Worm (Caenorhabditis elegans) whole organism, mixed stage, embryonic: ENCODE measurements around the gene nono-1.

Source experiments
- ceh-39 ChIP-seq: fragments of 150-350 bp; optimal IDR thresholded peaks from 2 replicates; lab custom pipeline; 2014; ENCODE audit warnings: missing biosample characterization, missing genetic modification characterization
- ham-2 ChIP-seq: fragments of 200-800 bp; sonication (Bioruptor generic); optimal IDR thresholded peaks from 2 replicates; lab custom pipeline; 2018; ENCODE audit warnings: mild to moderate bottlenecking, missing genetic modification characterization, missing compliant biosample characterization
- lsy-2 ChIP-seq: fragments of 150-350 bp; optimal IDR thresholded peaks from 2 replicates; lab custom pipeline; 2014; ENCODE audit warnings: missing biosample characterization, missing genetic modification characterization
- nhr-76 ChIP-seq: sonication (generic microtip); optimal IDR thresholded peaks from 2 replicates; lab custom pipeline; 2017; ENCODE audit warnings: missing biosample characterization, missing genetic modification characterization

DNA sequence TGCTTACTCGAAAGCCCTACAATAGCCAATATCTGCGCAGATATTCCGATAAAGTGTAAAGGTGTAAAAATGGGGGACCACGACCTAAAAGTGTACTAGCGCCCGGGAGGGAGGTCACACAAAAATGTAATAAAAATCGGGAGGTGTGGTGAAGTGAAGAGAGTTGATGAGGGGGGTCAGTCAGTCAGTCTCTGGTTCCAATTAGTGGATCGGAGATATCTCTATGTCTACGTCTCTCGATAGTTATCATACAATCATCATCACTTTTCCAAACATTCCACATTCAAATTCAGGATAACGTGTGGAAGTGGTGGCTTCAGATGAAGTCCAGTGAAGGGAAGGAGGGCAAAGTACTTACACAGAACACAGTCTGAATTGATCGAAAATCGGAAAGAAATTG, 18.0 kb upstream of the nono-1 start:
- no peak for TF ChIP-seq lsy-2 (tag; lab: Kevin White, UChicago)
- TF ChIP-seq nhr-76 (tag; lab: Kevin White, UChicago) = no peak
- TF ChIP-seq ham-2 (GFP tag; lab: Kevin White, UChicago) = no peak
- no peak for TF ChIP-seq ceh-39 (tag; lab: Kevin White, UChicago)
